Fruit fly (Drosophila melanogaster) whole organism, pupa: ENCODE measurements around the gene CG1161.

Source experiments
- CG10348 ChIP-seq: fragments of 200-800 bp; sonication (Bioruptor generic); IDR thresholded peaks from 2 replicates; pipeline ENCODE4 v1.3.6; 2022; ENCODE audit warnings: missing biosample characterization, missing genetic modification characterization
- CG12605 ChIP-seq: fragments of 200-800 bp; sonication (Bioruptor generic); IDR thresholded peaks from 2 replicates; pipeline ENCODE4 v1.3.6; 2022; ENCODE audit warnings: missing biosample characterization, missing genetic modification characterization
- CG13204 ChIP-seq: fragments of 200-800 bp; sonication (Bioruptor generic); optimal IDR thresholded peaks from 2 replicates; lab custom pipeline; 2018; ENCODE audit warnings: missing biosample characterization, mild to moderate bottlenecking, missing genetic modification characterization, moderate library complexity
- CG14655 ChIP-seq: fragments of 200-800 bp; sonication (Bioruptor generic); optimal IDR thresholded peaks from 3 replicates; lab custom pipeline; 2017; ENCODE audit warnings: mild to moderate bottlenecking, missing biosample characterization, missing genetic modification reagents, missing genetic modification characterization
- CG15710 ChIP-seq: fragments of 200-800 bp; sonication (Bioruptor generic); optimal IDR thresholded peaks from 2 replicates; lab custom pipeline; 2018; ENCODE audit warnings: missing biosample characterization, mild to moderate bottlenecking, missing genetic modification characterization, moderate library complexity
- CG17806 ChIP-seq: fragments of 200-800 bp; sonication (Bioruptor generic); optimal IDR thresholded peaks from 2 replicates; lab custom pipeline; 2018; ENCODE audit warnings: missing biosample characterization, mild to moderate bottlenecking, missing genetic modification characterization, moderate library complexity
- CG32121 ChIP-seq: fragments of 200-800 bp; sonication (Bioruptor generic); IDR thresholded peaks from 2 replicates; pipeline ENCODE4 v1.3.6; 2022; ENCODE audit warnings: missing biosample characterization, missing genetic modification characterization
- CG34367 ChIP-seq: fragments of 200-800 bp; sonication (Bioruptor generic); optimal IDR thresholded peaks from 2 replicates; lab custom pipeline; 2018; ENCODE audit warnings: missing biosample characterization, mild to moderate bottlenecking, missing genetic modification characterization
- CG4496 ChIP-seq: fragments of 200-800 bp; sonication (Bioruptor generic); IDR thresholded peaks from 3 replicates; pipeline ENCODE4 v1.3.6; 2022; ENCODE audit warnings: missing biosample characterization, missing genetic modification characterization
- CG8159 ChIP-seq: fragments of 200-800 bp; sonication (Bioruptor generic); optimal IDR thresholded peaks from 3 replicates; lab custom pipeline; 2018; ENCODE audit warnings: missing biosample characterization, mild to moderate bottlenecking, missing genetic modification characterization, moderate library complexity
- CG8301 ChIP-seq: fragments of 200-800 bp; sonication (Bioruptor generic); optimal IDR thresholded peaks from 2 replicates; lab custom pipeline; 2018; ENCODE audit warnings: missing biosample characterization, mild to moderate bottlenecking, missing genetic modification characterization
- CG9948 ChIP-seq: fragments of 200-800 bp; sonication (Bioruptor generic); optimal IDR thresholded peaks from 2 replicates; lab custom pipeline; 2018; ENCODE audit warnings: missing biosample characterization, mild to moderate bottlenecking, missing genetic modification characterization, moderate library complexity
- D1 ChIP-seq: fragments of 200-800 bp; sonication (Bioruptor generic); optimal IDR thresholded peaks from 2 replicates; lab custom pipeline; 2018; ENCODE audit warnings: missing biosample characterization, mild to moderate bottlenecking, missing genetic modification characterization, moderate library complexity
- EcR ChIP-seq: fragments of 200-800 bp; sonication (Bioruptor generic); optimal IDR thresholded peaks from 3 replicates; lab custom pipeline; 2019; ENCODE audit warnings: missing biosample characterization, missing genetic modification characterization, mild to moderate bottlenecking, moderate library complexity, missing genetic modification reagents
- Ets98B ChIP-seq: fragments of 200-800 bp; sonication (Bioruptor generic); IDR thresholded peaks from 2 replicates; pipeline ENCODE4 v1.3.6; 2022; ENCODE audit warnings: missing biosample characterization, missing genetic modification characterization
- Pif1A ChIP-seq: fragments of 200-800 bp; sonication (Bioruptor generic); optimal IDR thresholded peaks from 3 replicates; lab custom pipeline; 2016; ENCODE audit warnings: missing biosample characterization, missing genetic modification characterization
- Pif1B ChIP-seq: fragments of 200-800 bp; sonication (Bioruptor generic); optimal IDR thresholded peaks from 3 replicates; lab custom pipeline; 2016; ENCODE audit warnings: missing biosample characterization, missing genetic modification characterization
- Snoo ChIP-seq: fragments of 200-800 bp; sonication (Bioruptor generic); optimal IDR thresholded peaks from 3 replicates; lab custom pipeline; 2017; ENCODE audit warnings: missing biosample characterization, mild to moderate bottlenecking, missing genetic modification characterization, inconsistent platforms
- fd96Ca ChIP-seq: fragments of 200-800 bp; sonication (Bioruptor generic); IDR thresholded peaks from 3 replicates; pipeline ENCODE4 v1.3.6; 2022; ENCODE audit warnings: missing biosample characterization, missing genetic modification characterization
- gl ChIP-seq: fragments of 200-800 bp; sonication (Bioruptor generic); optimal IDR thresholded peaks from 2 replicates; lab custom pipeline; 2018; ENCODE audit warnings: missing biosample characterization, mild to moderate bottlenecking, missing genetic modification characterization
- rn ChIP-seq: fragments of 200-800 bp; sonication (Bioruptor generic); IDR thresholded peaks from 2 replicates; pipeline ENCODE4 v1.3.6; 2022; ENCODE audit warnings: missing biosample characterization, missing genetic modification characterization

CG1161 gene

dm6 chr3R:5374720-5375119, 19.8 kb downstream of the CG1161 start, which contains the start of the genes hd and CG14667:
Gene hd, minus strand, starts transcription at chr3R:5374962.
Gene CG14667, plus strand, starts transcription at chr3R:5375022.
- TF ChIP-seq CG32121, result no peak
- no peak for TF ChIP-seq CG15710
- no peak for TF ChIP-seq CG34367 (tag; lab: Kevin White, UChicago)
- TF ChIP-seq CG8159 (tag; lab: Kevin White, UChicago), result no peak
- TF ChIP-seq Snoo, result no peak
- TF ChIP-seq CG10348, result no peak
- TF ChIP-seq CG17806, result no peak
- TF ChIP-seq EcR, result no peak
- no peak for TF ChIP-seq Ets98B (GFP tag; lab: Robert Waterston, UW)
- no peak for TF ChIP-seq CG9948 (tag; lab: Kevin White, UChicago)
- no peak for TF ChIP-seq fd96Ca (GFP tag; lab: Robert Waterston, UW)
- TF ChIP-seq gl (tag; lab: Kevin White, UChicago), result no peak
- no peak for TF ChIP-seq Pif1A (GFP tag; lab: Kevin White, UChicago)
- no peak for TF ChIP-seq CG8301 (tag; lab: Kevin White, UChicago)
- TF ChIP-seq CG13204 (GFP tag; lab: Kevin White, UChicago), result no peak
- TF ChIP-seq D1, result no peak
- TF ChIP-seq CG14655 (GFP tag; lab: Kevin White, UChicago), result no peak
- TF ChIP-seq Pif1B, result no peak
- TF ChIP-seq CG12605 (GFP tag; lab: Robert Waterston, UW), result no peak

dm6 chr3R:5376612-5377011, 21.7 kb downstream of the CG1161 start, which contains the start of gene 7B2:
Gene 7B2, plus strand, starts transcription at chr3R:5376780.
- TF ChIP-seq CG15710, result no peak
- TF ChIP-seq Pif1A (GFP tag; lab: Kevin White, UChicago), result no peak
- TF ChIP-seq CG4496 (GFP tag; lab: Robert Waterston, UW), result no peak
- no peak for TF ChIP-seq rn (GFP tag; lab: Robert Waterston, UW)
- no peak for TF ChIP-seq gl (tag; lab: Kevin White, UChicago)
- TF ChIP-seq CG8159 (tag; lab: Kevin White, UChicago), result no peak
- TF ChIP-seq Snoo, result no peak
- TF ChIP-seq CG13204 (GFP tag; lab: Kevin White, UChicago), result no peak
- no peak for TF ChIP-seq CG17806
- TF ChIP-seq CG34367 (tag; lab: Kevin White, UChicago), result no peak
- no peak for TF ChIP-seq Ets98B (GFP tag; lab: Robert Waterston, UW)
- TF ChIP-seq CG10348, result no peak
- no peak for TF ChIP-seq Pif1B
- TF ChIP-seq D1, result no peak
- TF ChIP-seq EcR, result no peak
- no peak for TF ChIP-seq fd96Ca (GFP tag; lab: Robert Waterston, UW)
- no peak for TF ChIP-seq CG14655 (GFP tag; lab: Kevin White, UChicago)
- no peak for TF ChIP-seq CG32121
- TF ChIP-seq CG12605 (GFP tag; lab: Robert Waterston, UW), result no peak
- no peak for TF ChIP-seq CG9948 (tag; lab: Kevin White, UChicago)

dm6 chr3R:5385761-5386160, 30.9 kb downstream of the CG1161 start:
- TF ChIP-seq CG17806, result peak; percentile 13
- no peak for TF ChIP-seq Pif1B
- TF ChIP-seq gl (tag; lab: Kevin White, UChicago), result peak; percentile 19
- peak; percentile 98 for TF ChIP-seq EcR

- TF ChIP-seq CG13204 (GFP tag; lab: Kevin White, UChicago), result no peak
- TF ChIP-seq CG8301 (tag; lab: Kevin White, UChicago), result no peak
- TF ChIP-seq CG17806, result no peak
- no peak for TF ChIP-seq Ets98B (GFP tag; lab: Robert Waterston, UW)
- no peak for TF ChIP-seq rn (GFP tag; lab: Robert Waterston, UW)
- TF ChIP-seq CG4496 (GFP tag; lab: Robert Waterston, UW), result no peak
- TF ChIP-seq EcR, result no peak
- no peak for TF ChIP-seq Pif1A (GFP tag; lab: Kevin White, UChicago)
- TF ChIP-seq Pif1B, result no peak
- no peak for TF ChIP-seq CG14655 (GFP tag; lab: Kevin White, UChicago)
- no peak for TF ChIP-seq CG10348
- no peak for TF ChIP-seq gl (tag; lab: Kevin White, UChicago)
- TF ChIP-seq CG8159 (tag; lab: Kevin White, UChicago), result no peak
- TF ChIP-seq CG32121, result no peak
- TF ChIP-seq fd96Ca (GFP tag; lab: Robert Waterston, UW), result no peak
- TF ChIP-seq D1, result no peak
- TF ChIP-seq Snoo, result no peak
- TF ChIP-seq CG9948 (tag; lab: Kevin White, UChicago), result no peak
- no peak for TF ChIP-seq CG34367 (tag; lab: Kevin White, UChicago)
- TF ChIP-seq CG15710, result no peak
These were observed 32.7 kb downstream of the CG1161 start, which contains the start of gene CG14668 for dm6 chr3R:5387564-5387963. Gene CG14668, minus strand, starts transcription at chr3R:5387664.

dm6 chr3R:5387996-5388395, 33.1 kb downstream of the CG1161 start:
- no peak for TF ChIP-seq CG15710
- TF ChIP-seq gl (tag; lab: Kevin White, UChicago), result no peak
- no peak for TF ChIP-seq CG12605 (GFP tag; lab: Robert Waterston, UW)
- TF ChIP-seq Pif1A (GFP tag; lab: Kevin White, UChicago), result no peak
- no peak for TF ChIP-seq CG14655 (GFP tag; lab: Kevin White, UChicago)
- TF ChIP-seq CG4496 (GFP tag; lab: Robert Waterston, UW), result no peak
- TF ChIP-seq Snoo, result no peak
- TF ChIP-seq CG8301 (tag; lab: Kevin White, UChicago), result no peak
- no peak for TF ChIP-seq Pif1B

- TF ChIP-seq CG13204 (GFP tag; lab: Kevin White, UChicago), result peak; percentile 17
- TF ChIP-seq CG10348, result no peak
- no peak for TF ChIP-seq CG9948 (tag; lab: Kevin White, UChicago)
- no peak for TF ChIP-seq gl (tag; lab: Kevin White, UChicago)
- TF ChIP-seq fd96Ca (GFP tag; lab: Robert Waterston, UW), result no peak
- TF ChIP-seq EcR, result peak; percentile 79
- TF ChIP-seq CG4496 (GFP tag; lab: Robert Waterston, UW), result no peak
- no peak for TF ChIP-seq CG12605 (GFP tag; lab: Robert Waterston, UW)
These were observed 34.1 kb downstream of the CG1161 start for dm6 chr3R:5389034-5389433.
